Worm (Caenorhabditis elegans): ENCODE results near the gene chil-24.
"Not testable (repeated sequence)": the region's sequence is repeated elsewhere in the genome, so short reads cannot be mapped to it uniquely, and the experiment has no call there.

Gene chil-24

ce11 chrII:3118907-3119382 lies 10.0 kb upstream of the chil-24 start, which contains the start of gene T10D4.6:
Gene T10D4.6, plus strand, starts transcription at chrII:3119332.
- TF ChIP-seq nhr-129 (tag; optimal IDR thresholded peaks at IDR 0.05) (peak; percentile 25), unc-55 (GFP tag; optimal IDR thresholded peaks at IDR 0.05) (peak; percentile 28), skn-1 (tag; optimal IDR thresholded peaks at IDR 0.05) (no peak), zag-1 (tag; optimal IDR thresholded peaks at IDR 0.05) (no peak), lsy-2 (tag; optimal IDR thresholded peaks at IDR 0.05) (no peak), crh-2 (tag; optimal IDR thresholded peaks at IDR 0.05) (peak; percentile 30), C34F6.9 (tag; optimal IDR thresholded peaks at IDR 0.05) (peak; percentile 72), mbf-1 (tag; optimal IDR thresholded peaks at IDR 0.05) (no peak), nhr-25 (tag; optimal IDR thresholded peaks at IDR 0.05) (no peak), fos-1 (tag; optimal IDR thresholded peaks at IDR 0.05) (no peak), sma-3 (GFP tag; optimal IDR thresholded peaks at IDR 0.05) (no peak), nhr-23 (tag; optimal IDR thresholded peaks at IDR 0.05) (no peak), aly-2 (tag; optimal IDR thresholded peaks at IDR 0.05) (no peak), ztf-1 (GFP tag; conservative IDR thresholded peaks at IDR 0.05) (no peak), nhr-77 (tag; optimal IDR thresholded peaks at IDR 0.05) (no peak), Y55F3AM.14 (GFP tag; optimal IDR thresholded peaks at IDR 0.05) (no peak), egl-27 (tag; optimal IDR thresholded peaks at IDR 0.05) (no peak), ZK546.5 (tag; optimal IDR thresholded peaks at IDR 0.05) (no peak)

- TF ChIP-seq nhr-6 (tag; optimal IDR thresholded peaks at IDR 0.05) (no peak), mdl-1 (tag; optimal IDR thresholded peaks at IDR 0.05) (no peak)
Observed at ce11 chrII:3123206-3123605, 5.8 kb upstream of the chil-24 start, which contains the start of gene srh-71. Gene srh-71, plus strand, starts transcription at chrII:3123506.

DNA sequence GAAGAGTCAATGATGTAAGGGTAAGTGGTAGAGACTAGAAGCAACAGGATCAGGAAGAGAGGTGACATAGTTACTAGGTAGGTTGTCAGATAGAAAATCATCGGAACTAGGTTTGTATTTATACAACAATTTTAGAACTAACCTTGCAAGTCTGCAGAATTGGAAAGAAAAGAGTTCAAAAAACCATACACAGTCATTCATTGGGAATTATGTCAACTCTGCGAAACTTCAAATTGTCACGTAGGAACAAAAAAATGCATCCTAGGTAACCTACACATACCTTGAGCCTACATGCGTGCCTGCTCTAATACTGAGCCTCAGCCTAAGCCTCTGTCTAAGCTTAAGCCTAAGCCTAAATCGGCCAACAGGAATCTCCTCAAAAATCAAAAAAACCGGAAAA lies 2.6 kb upstream of the chil-24 start, which contains the start of gene ins-19:
ins-19 (minus strand) TSS at position 101 of the 400 bp plus-strand sequence.
- no peak for TF ChIP-seq unc-39 (tag; optimal IDR thresholded peaks at IDR 0.05)
- no peak for TF ChIP-seq unc-55 (GFP tag; optimal IDR thresholded peaks at IDR 0.05)
- no peak for TF ChIP-seq elt-3 (tag; optimal IDR thresholded peaks at IDR 0.05)
- TF ChIP-seq C34F6.9 (tag; optimal IDR thresholded peaks at IDR 0.05) = no peak
- TF ChIP-seq F13H6.1 (tag; optimal IDR thresholded peaks at IDR 0.05) = no peak
- TF ChIP-seq gmeb-1 (tag; optimal IDR thresholded peaks at IDR 0.05) = no peak
- no peak for TF ChIP-seq sma-3 (GFP tag; optimal IDR thresholded peaks at IDR 0.05)
- no peak for TF ChIP-seq nhr-23 (tag; optimal IDR thresholded peaks at IDR 0.05)
- TF ChIP-seq ztf-4 (tag; optimal IDR thresholded peaks at IDR 0.05) = no peak
- TF ChIP-seq ztf-1 (GFP tag; conservative IDR thresholded peaks at IDR 0.05) = no peak
- no peak for TF ChIP-seq ZK546.5 (tag; optimal IDR thresholded peaks at IDR 0.05)
- no peak for TF ChIP-seq nhr-11 (tag; optimal IDR thresholded peaks at IDR 0.05)
- no peak for TF ChIP-seq ztf-11 (tag; optimal IDR thresholded peaks at IDR 0.05)
- no peak for TF ChIP-seq nhr-10 (tag; optimal IDR thresholded peaks at IDR 0.05)
- no peak for TF ChIP-seq crh-2 (tag; optimal IDR thresholded peaks at IDR 0.05)
- TF ChIP-seq lin-11 (tag; optimal IDR thresholded peaks at IDR 0.05) = no peak
- TF ChIP-seq snpc-4 (tag; optimal IDR thresholded peaks at IDR 0.05) = no peak
- TF ChIP-seq mbf-1 (tag; optimal IDR thresholded peaks at IDR 0.05) = no peak

DNA sequence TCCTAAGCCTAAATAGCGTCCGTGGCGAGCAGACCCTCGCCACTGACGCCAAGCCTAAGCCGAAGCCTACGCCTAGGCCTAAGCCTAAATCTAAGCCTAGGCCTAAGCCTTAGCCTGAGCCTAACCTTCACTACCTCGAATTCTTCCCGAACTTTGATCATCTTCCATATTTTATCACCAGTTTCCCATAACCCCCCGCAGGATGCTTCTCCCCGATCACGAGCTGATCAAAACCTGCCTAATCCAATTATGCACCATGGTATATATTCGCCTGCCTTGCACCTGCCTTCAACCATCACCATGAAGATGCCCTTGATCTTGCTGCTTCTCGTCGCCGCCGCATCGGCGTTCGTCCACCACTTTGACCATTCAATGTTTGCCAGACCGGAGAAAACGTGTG lies 2.2 kb upstream of the chil-24 start, which contains the start of gene ins-31:
ins-31 (plus strand) TSS at position 301 of the 400 bp plus-strand sequence.
- not testable (repeated sequence) for TF ChIP-seq nhr-77, nhr-237, nhr-21 (tag; optimal IDR thresholded peaks at IDR 0.05)

DNA sequence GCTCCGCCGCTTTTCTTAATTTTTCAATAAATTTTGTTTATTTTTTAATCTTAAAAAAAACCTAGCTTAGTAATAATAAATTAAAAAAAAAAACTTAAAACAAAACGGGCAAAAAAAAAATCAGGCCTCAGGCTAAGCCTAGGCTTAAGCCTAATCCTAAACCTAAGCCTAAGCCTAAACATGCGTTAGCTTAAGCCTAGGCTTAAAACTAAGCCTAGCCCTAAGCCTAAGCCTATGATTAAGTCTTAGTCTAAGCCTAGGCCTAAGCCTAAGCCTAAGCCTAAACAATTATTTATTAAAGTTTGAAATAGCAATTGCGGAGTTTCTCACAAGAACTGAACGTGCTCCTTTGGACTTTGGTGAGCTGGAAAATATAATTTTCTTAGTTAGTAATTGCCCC lies 6.3 kb downstream of the chil-24 start:
- no peak for TF ChIP-seq Y55F3AM.14 (GFP tag; optimal IDR thresholded peaks at IDR 0.05)
- TF ChIP-seq nhr-11 (tag; optimal IDR thresholded peaks at IDR 0.05) = no peak
- no peak for TF ChIP-seq lin-13 (GFP tag; optimal IDR thresholded peaks at IDR 0.05)
- TF ChIP-seq nhr-10 (tag; optimal IDR thresholded peaks at IDR 0.05) = no peak
- TF ChIP-seq dmd-4 (tag; optimal IDR thresholded peaks at IDR 0.05) = no peak
- TF ChIP-seq ztf-1 (GFP tag; conservative IDR thresholded peaks at IDR 0.05) = no peak
- TF ChIP-seq nhr-21 (tag; optimal IDR thresholded peaks at IDR 0.05) = no peak
- TF ChIP-seq unc-62 (GFP tag; optimal IDR thresholded peaks at IDR 0.05) = no peak
- no peak for TF ChIP-seq unc-39 (tag; optimal IDR thresholded peaks at IDR 0.05)
- no peak for TF ChIP-seq sem-4 (tag; optimal IDR thresholded peaks at IDR 0.05)
- TF ChIP-seq mdl-1 (tag; optimal IDR thresholded peaks at IDR 0.05) = no peak
- TF ChIP-seq egl-27 (tag; optimal IDR thresholded peaks at IDR 0.05) = no peak
- TF ChIP-seq peb-1 (tag; optimal IDR thresholded peaks at IDR 0.05) = no peak
- no peak for TF ChIP-seq nhr-77 (tag; optimal IDR thresholded peaks at IDR 0.05)
- TF ChIP-seq alr-1 (tag; optimal IDR thresholded peaks at IDR 0.05) = no peak
- TF ChIP-seq C34F6.9 (tag; optimal IDR thresholded peaks at IDR 0.05) = no peak
- no peak for TF ChIP-seq nhr-25 (tag; optimal IDR thresholded peaks at IDR 0.05)
- no peak for TF ChIP-seq gmeb-1 (tag; optimal IDR thresholded peaks at IDR 0.05)
- no peak for TF ChIP-seq snpc-4 (tag; optimal IDR thresholded peaks at IDR 0.05)
